Fruit fly (Drosophila melanogaster): ENCODE measurements around the gene CG14125.
A peak's percentile ranks its signal among the peaks of the same experiment; 100 is the strongest.

The CG14125 gene

DNA sequence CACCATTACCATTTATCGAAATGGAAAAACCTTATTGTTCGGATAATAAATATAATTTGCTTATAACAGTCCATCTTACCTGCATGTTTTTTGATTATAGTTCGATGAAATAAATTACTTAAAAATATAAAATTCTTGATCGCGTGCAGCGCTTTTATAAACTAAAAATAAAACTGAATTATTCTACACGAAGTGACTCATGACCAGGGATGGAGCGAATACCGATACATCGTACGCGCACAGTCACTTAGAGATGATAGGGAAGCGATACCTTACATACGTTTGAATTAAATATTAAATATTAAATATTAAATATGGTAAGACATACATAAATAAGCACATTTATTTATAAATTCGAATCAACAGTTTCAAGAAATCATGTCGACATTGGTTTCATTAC, 18.3 kb downstream of the CG14125 start, which contains the start of gene viaf:
Gene viaf (minus strand): TSS at position 220 of the 400 bp plus-strand sequence.
- TF ChIP-seq CG31627 (GFP tag; optimal IDR thresholded peaks at IDR 0.05), result peak; percentile 17
- TF ChIP-seq Sox15 (GFP tag; optimal IDR thresholded peaks at IDR 0.05), result peak; percentile 3
- TF ChIP-seq achi (GFP tag; optimal IDR thresholded peaks at IDR 0.05), result no peak
- peak; percentile 40 for TF ChIP-seq cyc (GFP tag; optimal IDR thresholded peaks at IDR 0.05)

DNA sequence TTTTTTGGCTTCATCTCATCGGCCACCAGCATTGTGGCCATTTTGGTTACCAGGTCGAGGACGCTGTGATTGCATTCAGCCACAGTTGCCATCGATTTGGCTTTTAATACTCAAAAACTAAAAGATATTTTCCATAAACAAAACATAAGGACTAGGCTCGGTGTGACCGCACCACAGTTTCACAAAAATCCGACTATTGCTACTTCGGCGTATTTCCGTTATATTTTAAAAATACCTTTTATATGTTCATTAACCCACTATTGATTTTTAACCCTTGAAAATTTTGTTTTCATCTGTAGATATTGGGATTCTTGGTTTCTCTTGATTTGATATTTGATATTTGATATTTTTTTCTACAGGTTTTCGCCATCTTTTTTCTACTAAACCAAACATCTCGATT, 23.3 kb downstream of the CG14125 start, which contains the start of gene Grip163:
Gene Grip163 (minus strand): TSS at position 180 of the 400 bp plus-strand sequence.
- TF ChIP-seq CG3032 (tag; optimal IDR thresholded peaks at IDR 0.05) (no peak), cyc (GFP tag; optimal IDR thresholded peaks at IDR 0.05) (peak; percentile 2)

DNA sequence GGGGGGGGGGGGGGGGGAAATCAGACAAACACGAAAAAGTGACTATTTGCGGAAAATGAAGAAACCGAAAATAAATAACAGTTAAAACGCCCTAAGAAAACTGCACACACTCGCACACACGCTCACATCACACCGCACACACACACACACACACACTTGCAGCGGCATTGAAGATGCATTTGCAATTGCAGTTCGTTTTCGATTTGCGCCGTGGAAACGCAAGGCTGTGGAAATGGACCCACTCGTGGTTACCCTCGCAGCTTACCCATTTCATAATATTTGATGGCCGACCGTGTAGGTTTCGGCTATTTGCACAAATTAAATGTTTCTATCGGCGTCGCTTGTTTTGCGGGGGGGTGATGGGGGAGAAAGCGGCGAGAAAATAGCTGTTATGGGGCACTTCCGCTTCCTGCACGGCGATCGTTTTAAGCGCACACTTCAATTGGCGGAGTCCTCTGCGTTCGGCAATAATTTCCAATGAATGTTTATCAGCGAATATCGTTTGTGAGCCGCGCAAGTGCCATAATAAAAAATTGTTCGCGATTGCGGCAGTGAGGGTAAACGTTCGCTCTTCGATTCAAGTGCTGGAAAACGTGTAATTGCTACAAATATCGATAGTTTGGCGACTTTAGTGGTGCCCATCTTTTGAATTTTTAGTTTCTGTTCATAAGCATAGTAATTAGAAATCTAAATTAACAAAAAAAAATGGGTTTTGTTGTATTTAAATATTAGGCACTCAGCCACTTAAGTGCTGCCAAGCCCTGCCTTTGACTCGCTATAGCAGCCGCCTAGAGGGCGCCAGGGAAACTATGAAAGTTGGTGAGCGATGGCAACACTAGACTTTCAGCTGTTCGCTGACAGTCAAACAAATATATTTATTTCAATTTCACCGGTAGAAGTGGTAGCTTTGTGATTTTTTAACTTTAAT, 27.9 kb downstream of the CG14125 start, which contains the start of the genes Pop2 and CG6928:
Gene Pop2 (minus strand): TSS at position 595 of the 928 bp plus-strand sequence.
Gene CG6928 (plus strand): TSS at position 835 of the 928 bp plus-strand sequence.
- TF ChIP-seq Sox102F (GFP tag; optimal IDR thresholded peaks at IDR 0.05) (peak; percentile 52), CG34406 (GFP tag; optimal IDR thresholded peaks at IDR 0.05) (peak; percentile 22), fkh (GFP tag; optimal IDR thresholded peaks at IDR 0.05) (peak; percentile 29), fd85E (GFP tag; optimal IDR thresholded peaks at IDR 0.05) (peak; percentile 24), achi (GFP tag; optimal IDR thresholded peaks at IDR 0.05) (peak; percentile 79), CG11902 (GFP tag; optimal IDR thresholded peaks at IDR 0.05) (peak; percentile 39), Sox15 (GFP tag; optimal IDR thresholded peaks at IDR 0.05) (peak; percentile 51), esn (GFP tag; optimal IDR thresholded peaks at IDR 0.05) (peak; percentile 73), Hr38 (GFP tag; optimal IDR thresholded peaks at IDR 0.05) (peak; percentile 75), Ets21C (GFP tag; optimal IDR thresholded peaks at IDR 0.05) (peak; percentile 68), CG9139 (GFP tag; optimal IDR thresholded peaks at IDR 0.05) (peak; percentile 38), CG3032 (tag; optimal IDR thresholded peaks at IDR 0.05) (peak; percentile 33), Ets96B (tag; optimal IDR thresholded peaks at IDR 0.05) (no peak), pdm3 (GFP tag; optimal IDR thresholded peaks at IDR 0.05) (no peak), CG6163 (GFP tag; IDR thresholded peaks at IDR 0.05) (peak; percentile 61; the same call in 1 of the 3 replicates), CG1621 (tag; optimal IDR thresholded peaks at IDR 0.05) (no peak), CG16779 (tag; optimal IDR thresholded peaks at IDR 0.05) (no peak), cyc (GFP tag; optimal IDR thresholded peaks at IDR 0.05) (peak; percentile 80), Sox14 (GFP tag; optimal IDR thresholded peaks at IDR 0.05) (peak; percentile 69), Eip75B (GFP tag; optimal IDR thresholded peaks at IDR 0.05) (peak; percentile 55), CG6808 (GFP tag; optimal IDR thresholded peaks at IDR 0.05) (peak; percentile 100), salr (GFP tag; optimal IDR thresholded peaks at IDR 0.05) (peak in 1 of 2 experiments; percentile 6), CG7368 (GFP tag; optimal IDR thresholded peaks at IDR 0.05) (peak; percentile 21), CG15336 (GFP tag; IDR thresholded peaks at IDR 0.05) (peak; percentile 26; the same call in 1 of the 2 replicates), Hr39 (GFP tag; optimal IDR thresholded peaks at IDR 0.05) (peak; percentile 80), Eip78C (GFP tag) (peak; percentile 83), vri (GFP tag; optimal IDR thresholded peaks at IDR 0.05) (no peak), CG6792 (GFP tag; optimal IDR thresholded peaks at IDR 0.05) (peak; percentile 12), Eip93F (GFP tag; optimal IDR thresholded peaks at IDR 0.05) (no peak), acj6 (GFP tag; optimal IDR thresholded peaks at IDR 0.05) (peak; percentile 71), CG31627 (GFP tag; optimal IDR thresholded peaks at IDR 0.05) (peak; percentile 84), CG8319 (GFP tag; optimal IDR thresholded peaks at IDR 0.05) (peak; percentile 35), dsx (GFP tag; optimal IDR thresholded peaks at IDR 0.05; ENCODE audit: poor library complexity, severe bottlenecking) (no peak), OdsH (GFP tag; optimal IDR thresholded peaks at IDR 0.05) (peak; percentile 66), lz (GFP tag; optimal IDR thresholded peaks at IDR 0.05) (peak; percentile 79), topi (GFP tag; optimal IDR thresholded peaks at IDR 0.05) (peak; percentile 59), Hr4 (GFP tag; optimal IDR thresholded peaks at IDR 0.05) (peak; percentile 63), CG10631 (GFP tag; optimal IDR thresholded peaks at IDR 0.05) (peak; percentile 75), Gug (GFP tag; IDR thresholded peaks at IDR 0.05) (0 out of 2 replicates have a peak, but pooled peaks have one; percentile 39), Lpt (GFP tag; optimal IDR thresholded peaks at IDR 0.05) (peak; percentile 8), CG11762 (GFP tag; optimal IDR thresholded peaks at IDR 0.05; ENCODE audit: insufficient read depth) (no peak), CG32006 (GFP tag; optimal IDR thresholded peaks at IDR 0.05) (no peak), Met (GFP tag; optimal IDR thresholded peaks at IDR 0.05) (peak; percentile 45), eg (GFP tag; IDR thresholded peaks at IDR 0.05) (peak; percentile 59)
